Fruit fly (Drosophila melanogaster): ENCODE measurements around the gene CG43248.

- TF ChIP-seq CG8478 (optimal IDR thresholded peaks at IDR 0.05) (no peak), psq (optimal IDR thresholded peaks at IDR 0.05) (no peak)
Observed at dm6 chr3L:15562727-15563057, 31.4 kb upstream of the CG43248 start.
